Worm (Caenorhabditis elegans): Measurements from ENCODE around the gene F44A6.5.
A peak's percentile ranks its signal among the peaks of the same experiment; 100 is the strongest.

The F44A6.5 gene

ce11 chrX:10218779-10219178, at the start of gene F44A6.5:
Gene F44A6.5, minus strand, starts transcription at chrX:10218929.
- TF ChIP-seq ceh-48 (tag; optimal IDR thresholded peaks at IDR 0.05) (no peak), rnt-1 (tag; optimal IDR thresholded peaks at IDR 0.05) (no peak), ref-2 (tag; optimal IDR thresholded peaks at IDR 0.05) (no peak), F13H6.1 (tag; optimal IDR thresholded peaks at IDR 0.05) (no peak), elt-2 (tag; optimal IDR thresholded peaks at IDR 0.05) (no peak), ceh-30 (tag; optimal IDR thresholded peaks at IDR 0.05) (no peak), C08G9.2 (tag; optimal IDR thresholded peaks at IDR 0.05) (no peak), lin-11 (tag; optimal IDR thresholded peaks at IDR 0.05) (no peak), ceh-34 (tag; optimal IDR thresholded peaks at IDR 0.05) (no peak), K09A11.1 (tag; optimal IDR thresholded peaks at IDR 0.05; ENCODE audit: insufficient read depth) (no peak), ceh-2 (tag; optimal IDR thresholded peaks at IDR 0.05) (no peak), hlh-6 (tag; optimal IDR thresholded peaks at IDR 0.05) (no peak), ets-4 (tag; optimal IDR thresholded peaks at IDR 0.05) (no peak), ceh-6 (GFP tag; optimal IDR thresholded peaks at IDR 0.05) (no peak), pros-1 (tag; optimal IDR thresholded peaks at IDR 0.05) (no peak), C38D4.7 (GFP tag; optimal IDR thresholded peaks at IDR 0.05) (no peak)

- no peak for TF ChIP-seq fax-1 (tag; optimal IDR thresholded peaks at IDR 0.05)
- TF ChIP-seq ceh-14 (tag; optimal IDR thresholded peaks at IDR 0.05) = no peak
- no peak for TF ChIP-seq pqm-1 (tag; optimal IDR thresholded peaks at IDR 0.05)
- TF ChIP-seq ztf-16 (tag; optimal IDR thresholded peaks at IDR 0.05) = no peak
- TF ChIP-seq ceh-19 (GFP tag; optimal IDR thresholded peaks at IDR 0.05) = no peak
- no peak for TF ChIP-seq hlh-13 (GFP tag; optimal IDR thresholded peaks at IDR 0.05)
- no peak for TF ChIP-seq ceh-22 (tag; optimal IDR thresholded peaks at IDR 0.05)
- TF ChIP-seq lim-6 (tag; optimal IDR thresholded peaks at IDR 0.05) = no peak
- no peak for TF ChIP-seq madf-2 (tag; optimal IDR thresholded peaks at IDR 0.05)
- no peak for TF ChIP-seq fkh-10 (GFP tag; optimal IDR thresholded peaks at IDR 0.05)
- no peak for TF ChIP-seq F13H6.1 (tag; optimal IDR thresholded peaks at IDR 0.05)
- TF ChIP-seq nhr-11 (tag; optimal IDR thresholded peaks at IDR 0.05) = no peak
- no peak for TF ChIP-seq pag-3 (tag; optimal IDR thresholded peaks at IDR 0.05; ENCODE audit: borderline replicate concordance)
- TF ChIP-seq hlh-15 (tag; optimal IDR thresholded peaks at IDR 0.05) = no peak
- no peak for TF ChIP-seq dmd-4 (tag; optimal IDR thresholded peaks at IDR 0.05; ENCODE audit: borderline replicate concordance)
Observed at ce11 chrX:10262299-10262698, 43.6 kb upstream of the F44A6.5 start.

- TF ChIP-seq sdc-2 (tag; optimal IDR thresholded peaks at IDR 0.05) (no peak), mec-3 (tag; optimal IDR thresholded peaks at IDR 0.05; ENCODE audit: borderline replicate concordance) (no peak), lin-11 (tag; optimal IDR thresholded peaks at IDR 0.05) (no peak), C38D4.7 (GFP tag; optimal IDR thresholded peaks at IDR 0.05) (no peak), ahr-1 (tag; optimal IDR thresholded peaks at IDR 0.05) (no peak), ceh-6 (GFP tag; optimal IDR thresholded peaks at IDR 0.05) (no peak), tbx-7 (tag; optimal IDR thresholded peaks at IDR 0.05) (no peak), ceh-22 (tag; optimal IDR thresholded peaks at IDR 0.05) (no peak)
Observed at ce11 chrX:10260035-10260434, 41.3 kb upstream of the F44A6.5 start, which contains the start of gene C32A9.1. Gene C32A9.1, minus strand, starts transcription at chrX:10260135.

ce11 chrX:10254068-10254467, 35.3 kb upstream of the F44A6.5 start:
- TF ChIP-seq elt-2 (tag; optimal IDR thresholded peaks at IDR 0.05) (no peak), madf-2 (tag; optimal IDR thresholded peaks at IDR 0.05) (no peak), hlh-30 (tag; optimal IDR thresholded peaks at IDR 0.05; ENCODE audit: insufficient read depth) (peak; percentile 2)

ce11 chrX:10252781-10253180, 34.1 kb upstream of the F44A6.5 start, which contains the start of gene C14H10.2:
Gene C14H10.2, minus strand, starts transcription at chrX:10252881.
- TF ChIP-seq ceh-22 (tag; optimal IDR thresholded peaks at IDR 0.05) = no peak

All from whole organism, late embryonic.